Fruit fly (Drosophila melanogaster) whole organism, embryonic: ENCODE measurements around the gene CG13360.

Source experiments
- Adf1 ChIP-seq: fragments of 200-800 bp; sonication (Bioruptor generic); IDR thresholded peaks from 2 replicates; pipeline ENCODE4 v1.3.6; 2022; ENCODE audit warnings: missing biosample characterization, missing genetic modification characterization
- Blimp-1 ChIP-seq: fragments of 200-800 bp; sonication (Bioruptor generic); optimal IDR thresholded peaks from 3 replicates; lab custom pipeline; 2018; ENCODE audit warnings: missing biosample characterization, missing genetic modification characterization, mild to moderate bottlenecking, moderate library complexity, missing genetic modification reagents
- CG10366 ChIP-seq: fragments of 200-800 bp; sonication (Bioruptor generic); IDR thresholded peaks from 2 replicates; pipeline ENCODE4 v1.3.6; 2022; ENCODE audit warnings: missing biosample characterization, missing genetic modification characterization
- CG12942 ChIP-seq: fragments of 200-800 bp; sonication (Bioruptor generic); optimal IDR thresholded peaks from 3 replicates; lab custom pipeline; 2016; ENCODE audit warnings: missing biosample characterization, missing genetic modification characterization
- CG13123 ChIP-seq: fragments of 200-800 bp; sonication (Bioruptor generic); optimal IDR thresholded peaks from 2 replicates; lab custom pipeline; 2016; ENCODE audit warnings: missing biosample characterization, missing genetic modification characterization
- CG15479 ChIP-seq: fragments of 200-800 bp; sonication (Bioruptor generic); optimal IDR thresholded peaks from 3 replicates; lab custom pipeline; 2019; ENCODE audit warnings: missing biosample characterization, mild to moderate bottlenecking, missing genetic modification characterization, moderate library complexity
- CG15514 ChIP-seq: fragments of 200-800 bp; sonication (Bioruptor generic); optimal IDR thresholded peaks from 3 replicates; lab custom pipeline; 2017; ENCODE audit warnings: missing biosample characterization, missing genetic modification characterization, mild to moderate bottlenecking, moderate library complexity, missing genetic modification reagents
- CG17802 ChIP-seq: fragments of 200-800 bp; sonication (Bioruptor generic); optimal IDR thresholded peaks from 2 replicates; lab custom pipeline; 2018; ENCODE audit warnings: missing biosample characterization, mild to moderate bottlenecking, missing genetic modification characterization, moderate library complexity
- CG18262 ChIP-seq: fragments of 200-800 bp; optimal IDR thresholded peaks from 3 replicates; lab custom pipeline; 2019; ENCODE audit warnings: missing biosample characterization, mild to moderate bottlenecking, missing genetic modification characterization, moderate library complexity
- CG2129 ChIP-seq: fragments of 200-800 bp; sonication (Bioruptor generic); IDR thresholded peaks from 2 replicates; pipeline ENCODE4 v1.3.6; 2022; ENCODE audit warnings: missing biosample characterization, missing genetic modification characterization; ENCODE audit not compliant: partially characterized antibody
- CG2678 ChIP-seq: fragments of 200-800 bp; sonication (Bioruptor generic); optimal IDR thresholded peaks from 3 replicates; lab custom pipeline; 2019; ENCODE audit warnings: missing biosample characterization, mild to moderate bottlenecking, missing genetic modification characterization, moderate library complexity
- CG31388 ChIP-seq: fragments of 200-800 bp; sonication (Bioruptor generic); optimal IDR thresholded peaks from 2 replicates; lab custom pipeline; 2016; ENCODE audit warnings: missing biosample characterization, missing genetic modification characterization
- CG3281 ChIP-seq: fragments of 200-800 bp; sonication (Bioruptor generic); optimal IDR thresholded peaks from 3 replicates; lab custom pipeline; 2017; ENCODE audit warnings: missing biosample characterization, mild to moderate bottlenecking, missing genetic modification characterization
- CG4730 ChIP-seq: fragments of 200-800 bp; sonication (Bioruptor generic); IDR thresholded peaks from 2 replicates; pipeline ENCODE4 v1.3.6; 2022; ENCODE audit warnings: missing biosample characterization, missing genetic modification characterization
- CG8765 ChIP-seq: fragments of 200-800 bp; sonication (Bioruptor generic); IDR thresholded peaks from 2 replicates; pipeline ENCODE4 v1.3.6; 2022; ENCODE audit warnings: missing biosample characterization, missing genetic modification characterization
- CG8924 ChIP-seq: fragments of 200-800 bp; optimal IDR thresholded peaks from 3 replicates; lab custom pipeline; 2019; ENCODE audit warnings: missing biosample characterization, mild to moderate bottlenecking, missing genetic modification characterization, moderate library complexity
- Chrac-16 ChIP-seq: fragments of 200-800 bp; sonication (Bioruptor generic); optimal IDR thresholded peaks from 3 replicates; lab custom pipeline; 2016; ENCODE audit warnings: missing biosample characterization, missing genetic modification characterization
- CoRest ChIP-seq: fragments of 200-800 bp; sonication (Bioruptor generic); optimal IDR thresholded peaks from 3 replicates; lab custom pipeline; 2018; ENCODE audit warnings: missing biosample characterization, mild to moderate bottlenecking, missing genetic modification characterization, moderate library complexity
- Fer1 ChIP-seq: fragments of 200-800 bp; sonication (Bioruptor generic); optimal IDR thresholded peaks from 2 replicates; lab custom pipeline; 2017; ENCODE audit warnings: missing biosample characterization, mild to moderate bottlenecking, missing genetic modification characterization
- GATAe ChIP-seq: fragments of 200-800 bp; sonication (Bioruptor generic); conservative IDR thresholded peaks from 2 replicates; pipeline ENCODE4 v1.3.6; 2022; ENCODE audit warnings: missing biosample characterization, missing genetic modification characterization
- Gsc ChIP-seq: fragments of 200-800 bp; sonication (Bioruptor generic); IDR thresholded peaks from 2 replicates; pipeline ENCODE4 v1.3.6; 2022; ENCODE audit warnings: missing biosample characterization, missing genetic modification characterization
- HmgD ChIP-seq: fragments of 200-800 bp; sonication (Bioruptor generic); optimal IDR thresholded peaks from 3 replicates; lab custom pipeline; 2016; ENCODE audit warnings: missing biosample characterization, missing genetic modification characterization
- Hr39 ChIP-seq: fragments of >200 bp; optimal IDR thresholded peaks from 2 replicates; lab custom pipeline; 2017
- Jarid2 ChIP-seq: fragments of 200-800 bp; sonication (Bioruptor generic); optimal IDR thresholded peaks from 3 replicates; lab custom pipeline; 2017; ENCODE audit warnings: mild to moderate bottlenecking, missing biosample characterization, missing genetic modification reagents, missing genetic modification characterization
- Nf-YA ChIP-seq: fragments of 200-800 bp; sonication (Bioruptor generic); IDR thresholded peaks from 2 replicates; pipeline ENCODE4 v1.3.6; 2022; ENCODE audit warnings: missing biosample characterization, missing genetic modification characterization
- Nf-YB ChIP-seq: fragments of 200-800 bp; sonication (Bioruptor generic); optimal IDR thresholded peaks from 3 replicates; lab custom pipeline; 2019; ENCODE audit warnings: missing biosample characterization, mild to moderate bottlenecking, missing genetic modification characterization, moderate library complexity
- Sry-β ChIP-seq: fragments of 200-800 bp; sonication (Bioruptor generic); optimal IDR thresholded peaks from 2 replicates; lab custom pipeline; 2018; ENCODE audit warnings: missing biosample characterization, mild to moderate bottlenecking, missing genetic modification characterization, moderate library complexity
- Xbp1 ChIP-seq: fragments of 200-800 bp; sonication (Bioruptor generic); optimal IDR thresholded peaks from 3 replicates; lab custom pipeline; 2016; ENCODE audit warnings: missing biosample characterization, mild to moderate bottlenecking, missing genetic modification characterization
- ab ChIP-seq: fragments of 200-800 bp; sonication (Bioruptor generic); optimal IDR thresholded peaks from 2 replicates; lab custom pipeline; 2016; ENCODE audit warnings: missing biosample characterization, missing genetic modification characterization
- bcd ChIP-seq: fragments of 200-800 bp; sonication (Bioruptor generic); optimal IDR thresholded peaks from 2 replicates; lab custom pipeline; 2017; ENCODE audit warnings: missing biosample characterization, mild to moderate bottlenecking, missing genetic modification characterization
- bigmax ChIP-seq: fragments of 200-800 bp; sonication (Bioruptor generic); optimal IDR thresholded peaks from 2 replicates; lab custom pipeline; 2018; ENCODE audit warnings: missing biosample characterization, mild to moderate bottlenecking, missing genetic modification characterization
- da ChIP-seq: fragments of 200-800 bp; sonication (Bioruptor generic); optimal IDR thresholded peaks from 2 replicates; lab custom pipeline; 2016; ENCODE audit warnings: missing biosample characterization, missing genetic modification characterization
- emc ChIP-seq: fragments of 200-800 bp; sonication (Bioruptor generic); optimal IDR thresholded peaks from 2 replicates; lab custom pipeline; 2016; ENCODE audit warnings: missing biosample characterization, missing genetic modification characterization
- ewg ChIP-seq: fragments of 200-800 bp; sonication (Bioruptor generic); optimal IDR thresholded peaks from 3 replicates; lab custom pipeline; 2017; ENCODE audit warnings: mild to moderate bottlenecking, missing biosample characterization, missing genetic modification reagents, missing genetic modification characterization
- gem ChIP-seq: fragments of 200-800 bp; sonication (Bioruptor generic); optimal IDR thresholded peaks from 2 replicates; lab custom pipeline; 2019; ENCODE audit warnings: missing biosample characterization, mild to moderate bottlenecking, missing genetic modification characterization, moderate library complexity
- gfzf ChIP-seq: fragments of 200-800 bp; sonication (Bioruptor generic); optimal IDR thresholded peaks from 2 replicates; lab custom pipeline; 2016; ENCODE audit warnings: missing biosample characterization, mild to moderate bottlenecking, missing genetic modification characterization, moderate library complexity
- jing ChIP-seq: fragments of 200-800 bp; sonication (Bioruptor generic); optimal IDR thresholded peaks from 2 replicates; lab custom pipeline; 2018; ENCODE audit warnings: missing biosample characterization, mild to moderate bottlenecking, missing genetic modification characterization
- lola ChIP-seq, 3 experiments: fragments of >200 bp in 2 of 3; fragments of 200-800 bp in 1 of 3; sonication (Bioruptor generic) in 1 of 3; optimal IDR thresholded peaks; 2 replicates each; lab custom pipeline; 2017 to 2019; ENCODE audit warnings: missing biosample characterization in 3 of 3, missing genetic modification characterization in 3 of 3, mild to moderate bottlenecking in 1 of 3, moderate library complexity in 1 of 3
- nau ChIP-seq: fragments of 200-800 bp; sonication (Bioruptor generic); optimal IDR thresholded peaks from 3 replicates; lab custom pipeline; 2017; ENCODE audit warnings: missing biosample characterization, mild to moderate bottlenecking, missing genetic modification characterization, missing genetic modification reagents
- row ChIP-seq: fragments of 200-800 bp; sonication (Bioruptor generic); IDR thresholded peaks from 3 replicates; pipeline ENCODE4 v1.3.6; 2022; ENCODE audit warnings: missing biosample characterization, missing genetic modification characterization
- sens ChIP-seq: fragments of 200-800 bp; sonication (Bioruptor generic); peaks from one replicate; lab custom pipeline; 2016; ENCODE audit warnings: missing biosample characterization, missing genetic modification characterization
- tap ChIP-seq: fragments of 200-800 bp; optimal IDR thresholded peaks from 3 replicates; lab custom pipeline; 2019; ENCODE audit warnings: missing biosample characterization, mild to moderate bottlenecking, missing genetic modification characterization, moderate library complexity
- tio ChIP-seq: fragments of 200-800 bp; sonication (Bioruptor generic); optimal IDR thresholded peaks from 2 replicates; lab custom pipeline; 2017; ENCODE audit warnings: missing biosample characterization, missing genetic modification characterization, inconsistent platforms
- wek ChIP-seq: fragments of 200-800 bp; sonication (Bioruptor generic); optimal IDR thresholded peaks from 3 replicates; lab custom pipeline; 2018; ENCODE audit warnings: missing biosample characterization, mild to moderate bottlenecking, missing genetic modification characterization, moderate library complexity
- wor ChIP-seq: fragments of 200-800 bp; sonication (Bioruptor generic); IDR thresholded peaks from 2 replicates; pipeline ENCODE4 v1.3.6; 2022; ENCODE audit warnings: missing biosample characterization, missing genetic modification characterization
- zf30C ChIP-seq: fragments of 200-800 bp; sonication (Bioruptor generic); optimal IDR thresholded peaks from 3 replicates; lab custom pipeline; 2018; ENCODE audit warnings: missing biosample characterization, mild to moderate bottlenecking, missing genetic modification characterization

CG13360 gene

dm6 chrX:767928-768327 lies 22.0 kb downstream of the CG13360 start (continued):
- TF ChIP-seq CG15514 (peak; percentile 20), CG2678 (tag; lab: Kevin White, UChicago) (peak; percentile 13), wek (GFP tag; lab: Kevin White, UChicago) (peak; percentile 33), CG3281 (GFP tag; lab: Kevin White, UChicago) (peak; percentile 29), sens (GFP tag; lab: Kevin White, UChicago) (peak; percentile 66), nau (GFP tag; lab: Kevin White, UChicago) (peak; percentile 29), Fer1 (GFP tag; lab: Kevin White, UChicago) (peak; percentile 17)
- TF ChIP-seq, all 482 proteins: peak for 35

- TF ChIP-seq GATAe (GFP tag; lab: Robert Waterston, UW) = no peak
- TF ChIP-seq bigmax (GFP tag; lab: Kevin White, UChicago) = no peak
- TF ChIP-seq CG15479 (GFP tag; lab: Kevin White, UChicago) = peak; percentile 84
- no peak for TF ChIP-seq CG10366 (GFP tag; lab: Robert Waterston, UW)
- TF ChIP-seq CG4730 (GFP tag; lab: Robert Waterston, UW) = no peak
- TF ChIP-seq zf30C (GFP tag; lab: Kevin White, UChicago) = peak; percentile 82
- peak; percentile 17; the same call in 1 of the 2 replicates for TF ChIP-seq CG8765 (GFP tag; lab: Robert Waterston, UW)
- TF ChIP-seq tap (tag; lab: Kevin White, UChicago) = no peak
- no peak for TF ChIP-seq ewg (GFP tag; lab: Kevin White, UChicago)
Measured at dm6 chrX:766094-766493, 23.8 kb downstream of the CG13360 start.

dm6 chrX:765039-765508 lies 24.8 kb downstream of the CG13360 start, which contains the start of gene RpL22:
TSS of gene RpL22 (minus strand) at chrX:765130.
- TF ChIP-seq Gsc (no peak), Nf-YB (GFP tag; lab: Kevin White, UChicago) (peak; percentile 71), Chrac-16 (peak; percentile 51), Jarid2 (GFP tag; lab: Kevin White, UChicago) (peak; percentile 81), emc (GFP tag; lab: Kevin White, UChicago) (peak; percentile 92), lola (GFP tag; optimal IDR thresholded peaks at IDR 0.05; lab: Kevin White, UChicago) (peak in 1 of 3 experiments; percentile 59), tio (GFP tag; lab: Kevin White, UChicago) (no peak), Blimp-1 (GFP tag; lab: Kevin White, UChicago) (peak; percentile 70), wor (GFP tag; lab: Robert Waterston, UW) (0 out of 2 replicates have a peak, but pooled peaks have one; percentile 32), CG18262 (tag; lab: Kevin White, UChicago) (peak; percentile 65), Adf1 (GFP tag; lab: Robert Waterston, UW) (peak; percentile 73), jing (peak; percentile 60), CG31388 (GFP tag; lab: Kevin White, UChicago) (peak; percentile 38), CoRest (tag; lab: Kevin White, UChicago) (peak; percentile 75), row (GFP tag; lab: Robert Waterston, UW) (peak; percentile 51; the same call in 2 of the 3 replicates), bcd (GFP tag; lab: Kevin White, UChicago) (peak; percentile 94), Xbp1 (GFP tag; lab: Kevin White, UChicago) (peak; percentile 85), CG2129 (GFP tag; lab: Robert Waterston, UW) (no peak), Sry-β (peak; percentile 33), gem (tag; lab: Kevin White, UChicago) (peak; percentile 59), CG13123 (peak; percentile 79), CG12942 (GFP tag; lab: Kevin White, UChicago) (peak; percentile 85), HmgD (GFP tag; lab: Kevin White, UChicago) (peak; percentile 93), Nf-YA (GFP tag; lab: Robert Waterston, UW) (peak; percentile 44; the same call in 1 of the 2 replicates), da (GFP tag; lab: Kevin White, UChicago) (peak; percentile 90), ab (GFP tag; lab: Kevin White, UChicago) (peak; percentile 62), Hr39 (lab: Kevin White, UChicago) (no peak), CG17802 (tag; lab: Kevin White, UChicago) (peak; percentile 73), zf30C (GFP tag; lab: Kevin White, UChicago) (peak; percentile 45), CG8924 (peak; percentile 79), gfzf (GFP tag; lab: Kevin White, UChicago) (peak; percentile 100), tap (tag; lab: Kevin White, UChicago) (peak; percentile 64)
